Worm (Caenorhabditis elegans) whole organism, mixed stage, embryonic: ENCODE results near the gene R03D7.2.

ENCODE experiments used
- cnd-1 ChIP-seq: fragments of 200-800 bp; sonication (Bioruptor generic); optimal IDR thresholded peaks from 2 replicates; lab custom pipeline; 2018; ENCODE audit warnings: mild to moderate bottlenecking, missing genetic modification characterization, missing compliant biosample characterization
- elt-3 ChIP-seq: fragments of 150-350 bp; optimal IDR thresholded peaks from 2 replicates; lab custom pipeline; 2014; ENCODE audit warnings: missing biosample characterization, missing genetic modification characterization
- flh-1 ChIP-seq: fragments of 200-800 bp; sonication (Bioruptor generic); optimal IDR thresholded peaks from 2 replicates; lab custom pipeline; 2018; ENCODE audit warnings: mild to moderate bottlenecking, missing genetic modification characterization, moderate library complexity, missing compliant biosample characterization
- nhr-12 ChIP-seq: fragments of 150-350 bp; optimal IDR thresholded peaks from 2 replicates; lab custom pipeline; 2014; ENCODE audit warnings: missing biosample characterization, missing genetic modification characterization
- nhr-237 ChIP-seq: fragments of 150-350 bp; optimal IDR thresholded peaks from 2 replicates; lab custom pipeline; 2014; ENCODE audit warnings: missing biosample characterization, missing genetic modification characterization
- nhr-28 ChIP-seq: fragments of 150-350 bp; optimal IDR thresholded peaks from 2 replicates; lab custom pipeline; 2014; ENCODE audit warnings: missing biosample characterization, missing genetic modification characterization
- nhr-76 ChIP-seq: sonication (generic microtip); optimal IDR thresholded peaks from 2 replicates; lab custom pipeline; 2017; ENCODE audit warnings: missing biosample characterization, missing genetic modification characterization
- pha-4 ChIP-seq: fragments of 150-350 bp; optimal IDR thresholded peaks from 2 replicates; lab custom pipeline; 2018; ENCODE audit warnings: missing biosample characterization, missing genetic modification reagents, missing genetic modification characterization
- sem-2 ChIP-seq: fragments of 200-800 bp; sonication (Bioruptor generic); optimal IDR thresholded peaks from 2 replicates; lab custom pipeline; 2018; ENCODE audit warnings: mild to moderate bottlenecking, missing genetic modification characterization, missing compliant biosample characterization
- unc-39 ChIP-seq: fragments of 150-350 bp; optimal IDR thresholded peaks from 2 replicates; lab custom pipeline; 2014; ENCODE audit warnings: missing biosample characterization, missing genetic modification characterization
- unc-62 ChIP-seq: fragments of 150-350 bp; optimal IDR thresholded peaks from 2 replicates; lab custom pipeline; 2014; ENCODE audit warnings: missing biosample characterization, missing genetic modification reagents, missing genetic modification characterization

DNA sequence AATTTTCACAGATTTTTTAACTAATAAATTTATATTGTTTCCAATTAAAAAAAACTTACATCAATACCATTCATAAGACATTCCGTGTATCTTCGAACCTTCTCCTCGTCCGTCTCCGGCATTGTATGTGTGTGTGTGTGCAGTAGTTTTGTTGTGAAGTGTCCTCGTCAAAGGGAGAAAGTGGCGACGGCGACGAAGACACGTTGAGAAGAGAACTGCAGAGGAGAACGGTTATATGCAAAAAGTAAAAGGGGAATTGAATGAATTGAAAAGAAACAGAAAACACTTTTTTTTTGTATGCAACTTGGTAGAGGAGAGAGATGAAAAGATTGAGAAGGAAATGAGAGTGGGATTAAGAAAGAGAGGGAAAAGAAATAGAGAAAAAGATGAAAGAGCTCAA, 10.5 kb upstream of the R03D7.2 start:
- TF ChIP-seq nhr-28 (tag; lab: Kevin White, UChicago) (no peak), flh-1 (GFP tag; lab: Kevin White, UChicago) (no peak), pha-4 (tag; lab: Kevin White, UChicago) (no peak), elt-3 (tag; lab: Kevin White, UChicago) (no peak), unc-39 (tag; lab: Kevin White, UChicago) (no peak), nhr-76 (tag; lab: Kevin White, UChicago) (no peak), sem-2 (GFP tag; lab: Kevin White, UChicago) (no peak), unc-62 (GFP tag; lab: Kevin White, UChicago) (no peak), nhr-12 (tag; lab: Kevin White, UChicago) (no peak), nhr-237 (no peak), cnd-1 (tag; lab: Kevin White, UChicago) (no peak)
